Fruit fly (Drosophila melanogaster) whole organism, embryonic: ENCODE measurements around the gene CG5079.

Experiments used
- Ada2b ChIP-seq: fragments of 200-800 bp; sonication (Bioruptor generic); IDR thresholded peaks from 2 replicates; pipeline ENCODE4 v1.3.6; 2022; ENCODE audit warnings: missing biosample characterization, missing genetic modification characterization
- CG10209 ChIP-seq: fragments of 200-800 bp; sonication (Bioruptor generic); optimal IDR thresholded peaks from 3 replicates; lab custom pipeline; 2017; ENCODE audit warnings: missing biosample characterization, mild to moderate bottlenecking, missing genetic modification characterization, missing genetic modification reagents
- CG11695 ChIP-seq: fragments of 200-800 bp; sonication (Bioruptor generic); IDR thresholded peaks from 3 replicates; pipeline ENCODE4 v1.3.6; 2022; ENCODE audit warnings: missing biosample characterization, missing genetic modification characterization
- CG12659 ChIP-seq: fragments of 200-800 bp; sonication (Bioruptor generic); optimal IDR thresholded peaks from 3 replicates; lab custom pipeline; 2017; ENCODE audit warnings: mild to moderate bottlenecking, missing biosample characterization, missing genetic modification reagents, missing genetic modification characterization
- CG14710 ChIP-seq: fragments of 200-800 bp; sonication (Bioruptor generic); optimal IDR thresholded peaks from 3 replicates; lab custom pipeline; 2019; ENCODE audit warnings: missing biosample characterization, mild to moderate bottlenecking, missing genetic modification characterization, moderate library complexity
- CG1602 ChIP-seq: fragments of 200-800 bp; sonication (Bioruptor generic); optimal IDR thresholded peaks from 3 replicates; lab custom pipeline; 2016; ENCODE audit warnings: missing biosample characterization, missing genetic modification characterization
- CG16815 ChIP-seq: fragments of 200-800 bp; sonication (Bioruptor generic); optimal IDR thresholded peaks from 3 replicates; lab custom pipeline; 2017; ENCODE audit warnings: missing biosample characterization, mild to moderate bottlenecking, missing genetic modification characterization
- CG17829 ChIP-seq: fragments of 200-800 bp; optimal IDR thresholded peaks from 2 replicates; lab custom pipeline; 2019; ENCODE audit warnings: missing biosample characterization, mild to moderate bottlenecking, missing genetic modification characterization, moderate library complexity
- CG18476 ChIP-seq: fragments of 200-800 bp; sonication (Bioruptor generic); optimal IDR thresholded peaks from 2 replicates; lab custom pipeline; 2016; ENCODE audit warnings: missing biosample characterization, mild to moderate bottlenecking, missing genetic modification characterization
- CG18599 ChIP-seq: fragments of 200-800 bp; sonication (Bioruptor generic); optimal IDR thresholded peaks from 3 replicates; lab custom pipeline; 2017; ENCODE audit warnings: missing biosample characterization, missing genetic modification characterization, mild to moderate bottlenecking, moderate library complexity, missing genetic modification reagents
- CG18619 ChIP-seq: fragments of 200-800 bp; sonication (Bioruptor generic); optimal IDR thresholded peaks from 3 replicates; lab custom pipeline; 2017; ENCODE audit warnings: missing biosample characterization, mild to moderate bottlenecking, missing genetic modification characterization
- CG2199 ChIP-seq: fragments of 200-800 bp; sonication (Bioruptor generic); IDR thresholded peaks from 3 replicates; pipeline ENCODE4 v1.3.6; 2022; ENCODE audit warnings: missing biosample characterization, missing genetic modification characterization
- CG32767 ChIP-seq: fragments of 200-800 bp; sonication (Bioruptor generic); IDR thresholded peaks from 2 replicates; pipeline ENCODE4 v1.3.6; 2022; ENCODE audit warnings: missing biosample characterization, missing genetic modification characterization
- CG33557 ChIP-seq: fragments of 200-800 bp; sonication (Bioruptor generic); optimal IDR thresholded peaks from 2 replicates; lab custom pipeline; 2019; ENCODE audit warnings: missing biosample characterization, mild to moderate bottlenecking, missing genetic modification characterization, moderate library complexity
- CG4404 ChIP-seq: fragments of 200-800 bp; sonication (Bioruptor generic); IDR thresholded peaks from 2 replicates; pipeline ENCODE4 v1.3.6; 2022; ENCODE audit warnings: missing biosample characterization, missing genetic modification characterization
- CG6689 ChIP-seq: fragments of 200-800 bp; sonication (Bioruptor generic); IDR thresholded peaks from 2 replicates; pipeline ENCODE4 v1.3.6; 2022; ENCODE audit warnings: missing biosample characterization, missing genetic modification characterization
- CG7271 ChIP-seq: fragments of 200-800 bp; sonication (Bioruptor generic); optimal IDR thresholded peaks from 2 replicates; lab custom pipeline; 2018; ENCODE audit warnings: missing biosample characterization, mild to moderate bottlenecking, missing genetic modification characterization, moderate library complexity
- CG8924 ChIP-seq: fragments of 200-800 bp; optimal IDR thresholded peaks from 3 replicates; lab custom pipeline; 2019; ENCODE audit warnings: missing biosample characterization, mild to moderate bottlenecking, missing genetic modification characterization, moderate library complexity
- D19B ChIP-seq: fragments of 200-800 bp; sonication (Bioruptor generic); optimal IDR thresholded peaks from 2 replicates; lab custom pipeline; 2017; ENCODE audit warnings: missing biosample characterization, mild to moderate bottlenecking, missing genetic modification characterization
- Deaf1 ChIP-seq: fragments of 200-800 bp; optimal IDR thresholded peaks from 3 replicates; lab custom pipeline; 2019; ENCODE audit warnings: missing biosample characterization, mild to moderate bottlenecking, missing genetic modification characterization, moderate library complexity
- Dip2 ChIP-seq: fragments of 200-800 bp; sonication (Bioruptor generic); IDR thresholded peaks from 2 replicates; pipeline ENCODE4 v1.3.6; 2022; ENCODE audit warnings: missing biosample characterization, missing genetic modification characterization
- ERR ChIP-seq: fragments of 200-800 bp; sonication (Bioruptor generic); optimal IDR thresholded peaks from 2 replicates; lab custom pipeline; 2016; ENCODE audit warnings: missing biosample characterization, missing genetic modification characterization
- HmgZ ChIP-seq: fragments of 200-800 bp; sonication (Bioruptor generic); optimal IDR thresholded peaks from 2 replicates; lab custom pipeline; 2018; ENCODE audit warnings: missing biosample characterization, mild to moderate bottlenecking, missing genetic modification characterization
- Hr3 ChIP-seq: fragments of 200-800 bp; sonication (Bioruptor generic); optimal IDR thresholded peaks from 3 replicates; lab custom pipeline; 2016; ENCODE audit warnings: missing biosample characterization, missing genetic modification characterization
- Hr51 ChIP-seq, 2 experiments: fragments of 200-800 bp; sonication (Bioruptor generic); optimal IDR thresholded peaks; 2 replicates in 1 of 2; 3 replicates in 1 of 2; lab custom pipeline; 2016 to 2018; ENCODE audit warnings: missing biosample characterization in 2 of 2, missing genetic modification characterization in 2 of 2, mild to moderate bottlenecking in 1 of 2, moderate library complexity in 1 of 2
- Kr ChIP-seq: fragments of 200-800 bp; sonication (Bioruptor generic); optimal IDR thresholded peaks from 2 replicates; lab custom pipeline; 2017; ENCODE audit warnings: missing biosample characterization, mild to moderate bottlenecking, missing genetic modification characterization
- Ssrp ChIP-seq: fragments of 200-800 bp; sonication (Bioruptor generic); optimal IDR thresholded peaks from 2 replicates; lab custom pipeline; 2018; ENCODE audit warnings: missing biosample characterization, mild to moderate bottlenecking, missing genetic modification characterization, moderate library complexity
- Xrp1 ChIP-seq: fragments of 200-800 bp; sonication (Bioruptor generic); IDR thresholded peaks from 2 replicates; pipeline ENCODE4 v1.3.6; 2022; ENCODE audit warnings: missing biosample characterization, missing genetic modification characterization
- amos ChIP-seq: fragments of 200-800 bp; sonication (Bioruptor generic); IDR thresholded peaks from 2 replicates; pipeline ENCODE4 v1.3.6; 2022; ENCODE audit warnings: missing biosample characterization, missing genetic modification characterization; ENCODE audit not compliant: partially characterized antibody
- ase ChIP-seq: fragments of 200-800 bp; sonication (Bioruptor generic); IDR thresholded peaks from 3 replicates; pipeline ENCODE4 v1.3.6; 2022; ENCODE audit warnings: missing biosample characterization, missing genetic modification characterization
- bsh ChIP-seq, 2 experiments: fragments of 200-800 bp; sonication (Bioruptor generic); optimal IDR thresholded peaks; 2 replicates each; lab custom pipeline; 2017 to 2018; ENCODE audit warnings: mild to moderate bottlenecking in 2 of 2, missing biosample characterization in 2 of 2, missing genetic modification characterization in 2 of 2, moderate library complexity in 1 of 2
- chm ChIP-seq: fragments of 200-800 bp; sonication (Bioruptor generic); IDR thresholded peaks from 2 replicates; pipeline ENCODE4 v1.3.6; 2022; ENCODE audit warnings: missing biosample characterization, missing genetic modification characterization
- dmrt11E ChIP-seq: fragments of 200-800 bp; sonication (Bioruptor generic); optimal IDR thresholded peaks from 3 replicates; lab custom pipeline; 2018; ENCODE audit warnings: missing biosample characterization, mild to moderate bottlenecking, missing genetic modification characterization, moderate library complexity
- dmrt99B ChIP-seq: fragments of 200-800 bp; sonication (Bioruptor generic); optimal IDR thresholded peaks from 2 replicates; lab custom pipeline; 2018; ENCODE audit warnings: missing biosample characterization, mild to moderate bottlenecking, missing genetic modification characterization, moderate library complexity
- dysf ChIP-seq: fragments of 200-800 bp; sonication (Bioruptor generic); IDR thresholded peaks from 3 replicates; pipeline ENCODE4 v1.3.6; 2022; ENCODE audit warnings: missing biosample characterization, missing genetic modification characterization
- gcm ChIP-seq: fragments of 200-800 bp; sonication (Bioruptor generic); optimal IDR thresholded peaks from 2 replicates; lab custom pipeline; 2019; ENCODE audit warnings: missing biosample characterization, mild to moderate bottlenecking, missing genetic modification characterization, moderate library complexity
- lilli ChIP-seq: fragments of 200-800 bp; sonication (Bioruptor generic); optimal IDR thresholded peaks from 3 replicates; lab custom pipeline; 2016; ENCODE audit warnings: missing biosample characterization, missing genetic modification characterization
- lmd ChIP-seq: fragments of 200-800 bp; sonication (Bioruptor generic); IDR thresholded peaks from 2 replicates; pipeline ENCODE4 v1.3.6; 2022; ENCODE audit warnings: missing biosample characterization, missing genetic modification characterization
- lola ChIP-seq, 3 experiments: fragments of >200 bp in 2 of 3; fragments of 200-800 bp in 1 of 3; sonication (Bioruptor generic) in 1 of 3; optimal IDR thresholded peaks; 2 replicates each; lab custom pipeline; 2017 to 2019; ENCODE audit warnings: missing biosample characterization in 3 of 3, missing genetic modification characterization in 3 of 3, mild to moderate bottlenecking in 1 of 3, moderate library complexity in 1 of 3
- lov ChIP-seq, 2 experiments: fragments of 200-800 bp in 1 of 2; fragments of >200 bp in 1 of 2; sonication (Bioruptor generic) in 1 of 2; IDR thresholded peaks in 1 of 2; optimal IDR thresholded peaks in 1 of 2; 2 replicates in 1 of 2; 3 replicates in 1 of 2; pipeline versions ENCODE4 v1.3.6 to Lab custom; 2017 to 2022; ENCODE audit warnings: missing biosample characterization in 1 of 2, missing genetic modification characterization in 1 of 2
- nau ChIP-seq: fragments of 200-800 bp; sonication (Bioruptor generic); optimal IDR thresholded peaks from 3 replicates; lab custom pipeline; 2017; ENCODE audit warnings: missing biosample characterization, mild to moderate bottlenecking, missing genetic modification characterization, missing genetic modification reagents
- nom ChIP-seq: fragments of 200-800 bp; sonication (Bioruptor generic); optimal IDR thresholded peaks from 2 replicates; lab custom pipeline; 2017; ENCODE audit warnings: missing biosample characterization, missing genetic modification characterization, mild to moderate bottlenecking, moderate library complexity, missing genetic modification reagents
- prd ChIP-seq, 3 experiments: fragments of >200 bp in 2 of 3; fragments of 200-800 bp in 1 of 3; sonication (Bioruptor generic) in 1 of 3; optimal IDR thresholded peaks in 2 of 3; IDR thresholded peaks in 1 of 3; 2 replicates in 2 of 3; 3 replicates in 1 of 3; pipeline versions ENCODE4 v1.3.6 to Lab custom; 2017 to 2022; ENCODE audit warnings: missing biosample characterization in 1 of 3, missing genetic modification characterization in 1 of 3
- pros ChIP-seq: fragments of 200-800 bp; sonication (Bioruptor generic); optimal IDR thresholded peaks from 3 replicates; lab custom pipeline; 2019; ENCODE audit warnings: missing biosample characterization, mild to moderate bottlenecking, missing genetic modification characterization, moderate library complexity
- row ChIP-seq: fragments of 200-800 bp; sonication (Bioruptor generic); IDR thresholded peaks from 3 replicates; pipeline ENCODE4 v1.3.6; 2022; ENCODE audit warnings: missing biosample characterization, missing genetic modification characterization
- zen ChIP-seq: fragments of 200-800 bp; sonication (Bioruptor generic); optimal IDR thresholded peaks from 3 replicates; lab custom pipeline; 2018; ENCODE audit warnings: missing biosample characterization, mild to moderate bottlenecking, missing genetic modification characterization, moderate library complexity

CG5079 gene

dm6 chr3R:25637294-25638174 is 24.1 kb downstream of the CG5079 start, which contains the start of gene jigr1 (continued):
- TF ChIP-seq CG14710 (tag; lab: Kevin White, UChicago) (peak; percentile 69), row (GFP tag; lab: Robert Waterston, UW) (peak; percentile 86), Ada2b (GFP tag; lab: Robert Waterston, UW) (no peak), CG6689 (GFP tag; lab: Robert Waterston, UW) (peak; percentile 42; the same call in 1 of the 2 replicates), Hr51 (GFP tag; optimal IDR thresholded peaks at IDR 0.05; lab: Kevin White, UChicago) (no peak), CG32767 (GFP tag; lab: Robert Waterston, UW) (no peak), Hr3 (peak; percentile 31), nom (GFP tag; lab: Kevin White, UChicago) (peak; percentile 64), CG11695 (GFP tag; lab: Robert Waterston, UW) (0 out of 3 replicates have a peak, but pooled peaks have one; percentile 34), chm (GFP tag; lab: Robert Waterston, UW) (no peak), HmgZ (tag; lab: Kevin White, UChicago) (no peak), CG18599 (no peak), Deaf1 (tag; lab: Kevin White, UChicago) (peak; percentile 0), CG2199 (peak; percentile 79), CG1602 (GFP tag; lab: Kevin White, UChicago) (peak; percentile 47), pros (GFP tag; lab: Kevin White, UChicago) (peak; percentile 97), CG16815 (GFP tag; lab: Kevin White, UChicago) (peak; percentile 75), CG10209 (GFP tag; lab: Kevin White, UChicago) (peak; percentile 59), dysf (peak; percentile 8; the same call in 1 of the 3 replicates), Kr (peak; percentile 68), lola (GFP tag; optimal IDR thresholded peaks at IDR 0.05; lab: Kevin White, UChicago) (peak in 1 of 3 experiments; percentile 77), CG8924 (peak; percentile 74), ERR (GFP tag; lab: Kevin White, UChicago) (no peak), lilli (GFP tag; lab: Kevin White, UChicago) (peak; percentile 28), Ssrp (tag; lab: Kevin White, UChicago) (peak; percentile 22), zen (tag; lab: Kevin White, UChicago) (peak; percentile 82), CG7271 (peak; percentile 63), bsh (GFP tag; optimal IDR thresholded peaks at IDR 0.05; lab: Kevin White, UChicago) (peak in 1 of 2 experiments; percentile 5), amos (no peak), lov (optimal IDR thresholded peaks at IDR 0.05; lab: Kevin White, UChicago) (no peak), lov (GFP tag; IDR thresholded peaks at IDR 0.05; lab: Robert Waterston, UW) (0 out of 3 replicates have a peak, but pooled peaks have one; percentile 34), CG33557 (GFP tag; lab: Kevin White, UChicago) (peak; percentile 63), CG4404 (peak; percentile 81), dmrt99B (no peak), D19B (GFP tag; lab: Kevin White, UChicago) (peak; percentile 91), prd (optimal IDR thresholded peaks at IDR 0.05; lab: Kevin White, UChicago) (no peak), prd (GFP tag; IDR thresholded peaks at IDR 0.05; lab: Robert Waterston, UW) (peak; percentile 81; the same call in 2 of the 3 replicates), CG18619 (no peak), gcm (GFP tag; lab: Kevin White, UChicago) (peak; percentile 58), Xrp1 (GFP tag; lab: Robert Waterston, UW) (peak; percentile 78), ase (no peak), CG17829 (tag; lab: Kevin White, UChicago) (peak; percentile 83), Dip2 (no peak), dmrt11E (peak; percentile 86), CG18476 (peak; percentile 21), lmd (peak; percentile 40; the same call in 1 of the 2 replicates), CG12659 (GFP tag; lab: Kevin White, UChicago) (no peak), nau (GFP tag; lab: Kevin White, UChicago) (no peak)
